Fruit fly (Drosophila melanogaster): Measurements from ENCODE around the gene AIF.

The AIF gene

dm6 chr2L:2177312-2177968, 25.9 kb downstream of the AIF start (continued):
- TF ChIP-seq Eip74EF (GFP tag; optimal IDR thresholded peaks at IDR 0.05) (no peak), Taf1 (GFP tag; IDR thresholded peaks at IDR 0.05) (peak; percentile 45; the same call in 1 of the 2 replicates), onecut (GFP tag; IDR thresholded peaks at IDR 0.05) (no peak), gem (tag; optimal IDR thresholded peaks at IDR 0.05) (peak; percentile 74), CG17612 (GFP tag; IDR thresholded peaks at IDR 0.05) (no peak), BtbVII (GFP tag; optimal IDR thresholded peaks at IDR 0.05) (no peak), CG2116 (GFP tag; optimal IDR thresholded peaks at IDR 0.05) (no peak), CG9437 (GFP tag; optimal IDR thresholded peaks at IDR 0.05) (peak; percentile 29), CG6854 (GFP tag; optimal IDR thresholded peaks at IDR 0.05) (no peak), CG13624 (GFP tag; optimal IDR thresholded peaks at IDR 0.05) (peak; percentile 45), CG1647 (GFP tag; optimal IDR thresholded peaks at IDR 0.05) (peak; percentile 59), CG11085 (GFP tag; IDR thresholded peaks at IDR 0.05) (no peak), Dbx (GFP tag; IDR thresholded peaks at IDR 0.05) (0 out of 3 replicates have a peak, but pooled peaks have one; percentile 28), corto (GFP tag; optimal IDR thresholded peaks at IDR 0.05) (peak; percentile 53), mirr (GFP tag; optimal IDR thresholded peaks at IDR 0.05) (no peak), tin (GFP tag; optimal IDR thresholded peaks at IDR 0.05) (no peak), CG4617 (GFP tag; optimal IDR thresholded peaks at IDR 0.05; ENCODE audit: borderline replicate concordance) (peak; percentile 8), CG10543 (GFP tag; optimal IDR thresholded peaks at IDR 0.05) (peak; percentile 16), ap (GFP tag; IDR thresholded peaks at IDR 0.05) (no peak), CG2889 (GFP tag; IDR thresholded peaks at IDR 0.05) (no peak), al (GFP tag; IDR thresholded peaks at IDR 0.05) (peak; percentile 55), kah (GFP tag; optimal IDR thresholded peaks at IDR 0.05) (no peak), CG3838 (GFP tag; optimal IDR thresholded peaks at IDR 0.05) (no peak), bbx (GFP tag; IDR thresholded peaks at IDR 0.05; ENCODE audit: partially characterized antibody) (no peak), CHES-1-like (GFP tag; optimal IDR thresholded peaks at IDR 0.05) (peak; percentile 49), Chrac-16 (GFP tag; optimal IDR thresholded peaks at IDR 0.05) (no peak), Hmx (GFP tag; optimal IDR thresholded peaks at IDR 0.05) (no peak), CG5180 (GFP tag; optimal IDR thresholded peaks at IDR 0.05) (no peak), ranshi (GFP tag; IDR thresholded peaks at IDR 0.05) (0 out of 2 replicates have a peak, but pooled peaks have one; percentile 13), CG13775 (GFP tag; optimal IDR thresholded peaks at IDR 0.05) (peak; percentile 28), CG9932 (GFP tag; IDR thresholded peaks at IDR 0.05) (peak; percentile 70), dimm (GFP tag; IDR thresholded peaks at IDR 0.05) (no peak), CG32767 (GFP tag; IDR thresholded peaks at IDR 0.05) (0 out of 2 replicates have a peak, but pooled peaks have one; percentile 20), CG12155 (GFP tag; optimal IDR thresholded peaks at IDR 0.05) (peak; percentile 42), nerfin-2 (GFP tag; IDR thresholded peaks at IDR 0.05; ENCODE audit: partially characterized antibody) (no peak), Hr3 (GFP tag; optimal IDR thresholded peaks at IDR 0.05) (no peak), CG12236 (GFP tag; optimal IDR thresholded peaks at IDR 0.05) (peak; percentile 1), Sox102F (GFP tag; optimal IDR thresholded peaks at IDR 0.05) (peak; percentile 50), Dfd (GFP tag; optimal IDR thresholded peaks at IDR 0.05) (no peak), ash1 (GFP tag; optimal IDR thresholded peaks at IDR 0.05) (no peak), CG31388 (GFP tag; optimal IDR thresholded peaks at IDR 0.05) (no peak), CG8765 (GFP tag; IDR thresholded peaks at IDR 0.05) (no peak), CG8281 (tag; optimal IDR thresholded peaks at IDR 0.05) (no peak), Ets65A (GFP tag) (peak; percentile 92), MTF-1 (GFP tag; optimal IDR thresholded peaks at IDR 0.05; ENCODE audit: borderline replicate concordance) (no peak), crol (GFP tag; IDR thresholded peaks at IDR 0.05) (no peak), jumu (GFP tag; optimal IDR thresholded peaks at IDR 0.05) (peak; percentile 27), h (optimal IDR thresholded peaks at IDR 0.05) (no peak), CG8359 (GFP tag; optimal IDR thresholded peaks at IDR 0.05; ENCODE audit: borderline replicate concordance) (no peak), Tbp (GFP tag; optimal IDR thresholded peaks at IDR 0.05) (no peak), CG11696 (GFP tag; IDR thresholded peaks at IDR 0.05) (peak; percentile 46; the same call in 1 of the 2 replicates)
